Fruit fly (Drosophila melanogaster) S2 (cell line): ENCODE data around the gene CG44038.

Source experiments
- CG8478 ChIP-seq: fragments of >200 bp; optimal IDR thresholded peaks from 2 replicates; lab custom pipeline; 2018
- CTCF ChIP-seq, 2 experiments: fragments of >200 bp; optimal IDR thresholded peaks; 2 replicates each; lab custom pipeline; 2018

- TF ChIP-seq CG8478 (lab: Kevin White, UChicago) (no peak), CTCF (optimal IDR thresholded peaks at IDR 0.05; lab: Kevin White, UChicago) (no peak)
These were observed 49.2 kb upstream of the CG44038 start for dm6 chr3R:12211552-12211951.
